Worm (Caenorhabditis elegans): ENCODE data around the gene C16B8.4.

DNA sequence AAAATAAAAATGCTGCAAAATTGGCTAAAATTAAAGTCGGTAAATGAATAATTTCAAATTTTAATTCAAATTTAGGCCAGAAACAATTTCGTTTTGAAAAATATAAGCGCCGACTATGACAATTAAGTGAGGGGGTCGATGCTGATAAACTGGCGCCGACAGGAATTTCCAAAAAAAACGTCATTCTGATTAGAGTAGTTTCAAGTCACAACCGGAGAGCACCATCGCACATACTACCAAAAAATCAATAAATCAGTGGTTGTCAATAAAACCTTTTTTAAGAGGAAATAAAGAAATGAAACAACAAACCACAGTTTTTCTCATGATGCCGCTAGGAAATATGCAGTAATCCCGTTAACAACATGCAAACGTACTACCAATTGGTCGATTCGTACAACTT is 24.4 kb downstream of the C16B8.4 start:
- TF ChIP-seq lin-39 (tag; optimal IDR thresholded peaks at IDR 0.05) (no peak), pqm-1 (tag; optimal IDR thresholded peaks at IDR 0.05) (peak; percentile 68), ceh-28 (tag; optimal IDR thresholded peaks at IDR 0.05) (peak; percentile 4), egl-5 (tag; optimal IDR thresholded peaks at IDR 0.05) (no peak), ZK546.5 (tag; optimal IDR thresholded peaks at IDR 0.05) (no peak), unc-62 (GFP tag; optimal IDR thresholded peaks at IDR 0.05) (no peak), elt-2 (tag; optimal IDR thresholded peaks at IDR 0.05) (peak; percentile 78), pha-4 (tag; optimal IDR thresholded peaks at IDR 0.05) (no peak), nhr-77 (tag; optimal IDR thresholded peaks at IDR 0.05) (no peak), snpc-4 (tag; optimal IDR thresholded peaks at IDR 0.05) (no peak), nhr-76 (tag; optimal IDR thresholded peaks at IDR 0.05) (no peak)
